Worm (Caenorhabditis elegans) whole organism, L3 larva: ENCODE data around the gene rpb-6.
A peak's percentile ranks its signal among the peaks of the same experiment; 100 is the strongest.

Experiments used
- R02D3.7 ChIP-seq: fragments of 150-350 bp; optimal IDR thresholded peaks from 2 replicates; lab custom pipeline; 2014; ENCODE audit warnings: missing biosample characterization, missing genetic modification characterization
- ZK546.5 ChIP-seq: sonication (generic microtip); optimal IDR thresholded peaks from 2 replicates; lab custom pipeline; 2017; ENCODE audit warnings: missing biosample characterization, missing genetic modification characterization
- ama-1 ChIP-seq: fragments of 150-350 bp; optimal IDR thresholded peaks from 2 replicates; lab custom pipeline; 2018
- ceh-16 ChIP-seq: sonication (generic microtip); optimal IDR thresholded peaks from 2 replicates; lab custom pipeline; 2017; ENCODE audit warnings: missing biosample characterization, missing genetic modification characterization
- ceh-28 ChIP-seq: fragments of 150-350 bp; optimal IDR thresholded peaks from 2 replicates; lab custom pipeline; 2014; ENCODE audit warnings: missing biosample characterization, missing genetic modification reagents, missing genetic modification characterization
- daf-12 ChIP-seq: fragments of 150-350 bp; optimal IDR thresholded peaks from 2 replicates; lab custom pipeline; 2014; ENCODE audit warnings: missing biosample characterization, missing genetic modification reagents, missing genetic modification characterization
- egl-27 ChIP-seq: sonication (generic microtip); optimal IDR thresholded peaks from 4 replicates; lab custom pipeline; 2017; ENCODE audit warnings: missing biosample characterization, missing genetic modification reagents, missing genetic modification characterization
- elt-1 ChIP-seq: fragments of 150-350 bp; optimal IDR thresholded peaks from 2 replicates; lab custom pipeline; 2014; ENCODE audit warnings: missing biosample characterization, missing genetic modification characterization
- elt-2 ChIP-seq: sonication (generic microtip); optimal IDR thresholded peaks from 2 replicates; lab custom pipeline; 2016; ENCODE audit warnings: missing genetic modification reagents, mild to moderate bottlenecking, missing genetic modification characterization, missing compliant biosample characterization
- elt-3 ChIP-seq, 3 experiments: fragments of 150-350 bp in 1 of 3; sonication (generic microtip) in 2 of 3; optimal IDR thresholded peaks; 2 replicates in 2 of 3; 4 replicates in 1 of 3; lab custom pipeline; 2014 to 2017; ENCODE audit warnings: missing biosample characterization in 3 of 3, missing genetic modification characterization in 3 of 3
- eor-1 ChIP-seq, 2 experiments: fragments of 150-350 bp; optimal IDR thresholded peaks; 2 replicates each; lab custom pipeline; 2014 to 2018; ENCODE audit warnings: missing biosample characterization in 2 of 2, missing genetic modification characterization in 2 of 2
- fkh-2 ChIP-seq: fragments of 150-350 bp; optimal IDR thresholded peaks from 2 replicates; lab custom pipeline; 2014; ENCODE audit warnings: missing biosample characterization, missing genetic modification reagents, missing genetic modification characterization
- fos-1 ChIP-seq: fragments of 150-350 bp; optimal IDR thresholded peaks from 2 replicates; lab custom pipeline; 2014; ENCODE audit warnings: missing biosample characterization, missing genetic modification characterization
- hmg-11 ChIP-seq: sonication (generic microtip); optimal IDR thresholded peaks from 2 replicates; lab custom pipeline; 2016; ENCODE audit warnings: missing genetic modification characterization, missing compliant biosample characterization
- jun-1 ChIP-seq: fragments of 150-350 bp; optimal IDR thresholded peaks from 2 replicates; lab custom pipeline; 2014; ENCODE audit warnings: missing biosample characterization, missing genetic modification reagents, missing genetic modification characterization
- lin-39 ChIP-seq: fragments of 150-350 bp; optimal IDR thresholded peaks from 2 replicates; lab custom pipeline; 2018; ENCODE audit warnings: missing biosample characterization, missing genetic modification reagents, missing genetic modification characterization
- lsy-12 ChIP-seq: sonication (generic microtip); optimal IDR thresholded peaks from 2 replicates; lab custom pipeline; 2016; ENCODE audit warnings: mild to moderate bottlenecking, missing genetic modification characterization, missing compliant biosample characterization
- mdl-1 ChIP-seq: fragments of 150-350 bp; optimal IDR thresholded peaks from 2 replicates; lab custom pipeline; 2014; ENCODE audit warnings: missing biosample characterization, missing genetic modification characterization
- mml-1 ChIP-seq: fragments of 150-350 bp; sonication (generic microtip); optimal IDR thresholded peaks from 3 replicates; lab custom pipeline; 2014; ENCODE audit warnings: missing biosample characterization, missing genetic modification characterization
- nfya-1 ChIP-seq: sonication (generic microtip); optimal IDR thresholded peaks from 2 replicates; lab custom pipeline; 2017; ENCODE audit warnings: missing genetic modification characterization, mild to moderate bottlenecking, missing compliant biosample characterization, antibody characterized with exemption, moderate library complexity; ENCODE audit not compliant: insufficient read depth
- nhr-11 ChIP-seq: fragments of 150-350 bp; optimal IDR thresholded peaks from 2 replicates; lab custom pipeline; 2014; ENCODE audit warnings: missing biosample characterization, missing genetic modification characterization
- nhr-12 ChIP-seq: fragments of 150-350 bp; optimal IDR thresholded peaks from 2 replicates; lab custom pipeline; 2014; ENCODE audit warnings: missing biosample characterization, missing genetic modification characterization
- nhr-23 ChIP-seq: fragments of 150-350 bp; optimal IDR thresholded peaks from 2 replicates; lab custom pipeline; 2014; ENCODE audit warnings: missing biosample characterization, missing genetic modification reagents, missing genetic modification characterization
- nhr-237 ChIP-seq: fragments of 150-350 bp; optimal IDR thresholded peaks from 2 replicates; lab custom pipeline; 2014; ENCODE audit warnings: missing biosample characterization, missing genetic modification characterization
- nhr-25 ChIP-seq: sonication (generic microtip); optimal IDR thresholded peaks from 2 replicates; lab custom pipeline; 2017; ENCODE audit warnings: missing biosample characterization, missing genetic modification characterization
- nhr-28 ChIP-seq: fragments of 150-350 bp; optimal IDR thresholded peaks from 2 replicates; lab custom pipeline; 2014; ENCODE audit warnings: missing biosample characterization, missing genetic modification characterization
- nhr-43 ChIP-seq: sonication (generic microtip); optimal IDR thresholded peaks from 2 replicates; lab custom pipeline; 2016; ENCODE audit warnings: mild to moderate bottlenecking, missing genetic modification characterization, missing compliant biosample characterization; ENCODE audit not compliant: poor library complexity, severe bottlenecking
- nhr-76 ChIP-seq: fragments of 150-350 bp; sonication (generic microtip); optimal IDR thresholded peaks from 5 replicates; lab custom pipeline; 2014; ENCODE audit warnings: missing biosample characterization, missing genetic modification characterization
- nhr-77 ChIP-seq: fragments of 150-350 bp; optimal IDR thresholded peaks from 2 replicates; lab custom pipeline; 2014; ENCODE audit warnings: missing biosample characterization, missing genetic modification characterization
- pha-4 ChIP-seq: fragments of 150-350 bp; optimal IDR thresholded peaks from 2 replicates; lab custom pipeline; 2014; ENCODE audit warnings: missing biosample characterization, missing genetic modification reagents, missing genetic modification characterization
- pqm-1 ChIP-seq: fragments of 150-350 bp; optimal IDR thresholded peaks from 2 replicates; lab custom pipeline; 2017; ENCODE audit warnings: missing biosample characterization, missing genetic modification characterization, inconsistent platforms
- sea-2 ChIP-seq: fragments of 150-350 bp; sonication (generic microtip); optimal IDR thresholded peaks from 4 replicates; lab custom pipeline; 2014; ENCODE audit warnings: missing biosample characterization, missing genetic modification reagents, missing genetic modification characterization
- snpc-4 ChIP-seq: fragments of 150-350 bp; optimal IDR thresholded peaks from 2 replicates; lab custom pipeline; 2014; ENCODE audit warnings: missing biosample characterization, missing genetic modification characterization
- tbx-2 ChIP-seq: sonication (generic microtip); optimal IDR thresholded peaks from 2 replicates; lab custom pipeline; 2016; ENCODE audit warnings: mild to moderate bottlenecking, missing genetic modification characterization, missing compliant biosample characterization
- unc-39 ChIP-seq: sonication (generic microtip); optimal IDR thresholded peaks from 4 replicates; lab custom pipeline; 2017; ENCODE audit warnings: missing biosample characterization, missing genetic modification characterization
- unc-62 ChIP-seq: fragments of 150-350 bp; sonication (generic microtip); optimal IDR thresholded peaks from 4 replicates; lab custom pipeline; 2014; ENCODE audit warnings: missing biosample characterization, missing genetic modification reagents, missing genetic modification characterization
- zag-1 ChIP-seq: fragments of 150-350 bp; optimal IDR thresholded peaks from 2 replicates; lab custom pipeline; 2014; ENCODE audit warnings: missing biosample characterization, missing genetic modification characterization
- ztf-4 ChIP-seq: fragments of 150-350 bp; optimal IDR thresholded peaks from 2 replicates; lab custom pipeline; 2014; ENCODE audit warnings: missing biosample characterization, missing genetic modification characterization

rpb-6 gene

DNA sequence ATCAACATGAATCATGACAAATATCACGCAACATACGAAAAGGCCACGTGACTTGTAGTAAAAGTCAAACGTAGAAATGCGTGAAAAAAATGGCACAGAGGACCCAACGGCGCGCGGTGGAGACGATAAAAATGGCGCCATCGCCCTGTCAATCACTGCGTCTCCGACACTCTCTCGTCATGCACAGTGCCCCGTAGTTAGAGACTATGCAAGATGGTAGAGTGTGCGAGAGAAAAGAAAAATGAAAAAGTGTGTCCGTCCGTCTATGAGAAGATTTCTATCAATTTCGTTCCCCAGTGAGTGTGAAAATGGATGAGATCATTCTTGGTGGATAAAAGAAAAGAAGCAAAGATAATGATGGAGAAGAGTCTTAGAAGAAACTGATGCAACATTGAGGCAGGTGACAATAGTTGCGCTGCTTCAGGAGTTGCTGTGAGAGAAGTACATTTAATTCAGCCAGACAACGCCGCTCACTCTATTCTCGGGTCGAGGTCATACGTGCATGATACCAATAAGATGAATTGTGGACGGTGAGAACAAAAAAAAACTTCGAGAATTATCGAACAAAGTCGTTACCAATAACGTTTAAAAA is 23.6 kb upstream of the rpb-6 start (continued):
- TF ChIP-seq fos-1 (tag; lab: Kevin White, UChicago), result peak; percentile 34
- no peak for TF ChIP-seq ceh-28 (tag; lab: Kevin White, UChicago)
- TF ChIP-seq daf-12 (tag; lab: Kevin White, UChicago), result no peak
- TF ChIP-seq nfya-1 (tag; lab: Kevin White, UChicago), result peak; percentile 23
- TF ChIP-seq R02D3.7 (tag; lab: Kevin White, UChicago), result peak; percentile 17
- no peak for TF ChIP-seq pqm-1 (tag; lab: Kevin White, UChicago)
- no peak for TF ChIP-seq nhr-237
- no peak for TF ChIP-seq zag-1 (tag; lab: Kevin White, UChicago)
- TF ChIP-seq ama-1 (lab: Kevin White, UChicago), result peak; percentile 52
- TF ChIP-seq nhr-25 (tag; lab: Kevin White, UChicago), result peak; percentile 79
- TF ChIP-seq nhr-23 (tag; lab: Kevin White, UChicago), result peak; percentile 31

DNA sequence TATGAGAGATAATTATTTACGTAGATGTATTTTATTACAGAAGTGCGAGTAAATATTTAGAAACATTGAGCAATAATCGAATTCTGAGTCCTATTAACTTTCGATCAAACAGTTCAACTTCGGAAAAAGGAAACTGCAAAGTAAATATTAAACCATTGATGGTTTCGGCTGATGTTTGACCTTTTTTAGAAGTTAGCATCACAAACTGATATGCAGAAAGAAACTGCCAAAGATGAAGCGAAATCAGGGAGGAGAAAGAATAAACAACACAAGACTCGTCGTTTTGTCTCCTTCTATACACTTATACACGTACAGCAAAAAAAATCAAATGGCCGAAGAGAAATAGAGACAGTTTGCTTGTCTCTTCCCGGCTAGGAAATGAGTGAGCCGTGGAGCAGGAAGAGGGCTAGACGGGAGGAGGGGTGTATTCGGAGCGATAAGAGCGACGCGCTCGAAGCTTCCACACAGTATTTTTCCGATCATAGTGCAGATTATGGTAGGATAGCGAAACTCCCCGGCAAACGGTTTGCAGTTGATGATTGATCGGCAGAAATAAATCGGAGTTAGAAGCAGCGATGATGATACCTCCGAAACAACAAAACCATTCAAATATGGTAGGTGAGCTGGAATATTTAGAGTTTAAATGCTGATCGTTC is 22.5 kb upstream of the rpb-6 start:
- TF ChIP-seq nhr-25 (tag; lab: Kevin White, UChicago), result no peak
- TF ChIP-seq mdl-1 (tag; lab: Kevin White, UChicago), result no peak
- TF ChIP-seq elt-3 (tag; optimal IDR thresholded peaks at IDR 0.05; lab: Kevin White, UChicago), result no peak
- TF ChIP-seq sea-2 (GFP tag; lab: Kevin White, UChicago), result no peak
- TF ChIP-seq ceh-16 (tag; lab: Kevin White, UChicago), result no peak
- peak; percentile 34 for TF ChIP-seq nfya-1 (tag; lab: Kevin White, UChicago)
- TF ChIP-seq ama-1 (lab: Kevin White, UChicago), result peak; percentile 90
- TF ChIP-seq pha-4 (tag; lab: Kevin White, UChicago), result peak; percentile 69
- no peak for TF ChIP-seq jun-1 (tag; lab: Kevin White, UChicago)
- TF ChIP-seq mml-1, result no peak
- TF ChIP-seq ZK546.5, result no peak
- TF ChIP-seq pqm-1 (tag; lab: Kevin White, UChicago), result peak; percentile 2
- TF ChIP-seq tbx-2, result no peak
- TF ChIP-seq elt-1 (tag; lab: Kevin White, UChicago), result no peak
- no peak for TF ChIP-seq egl-27 (tag; lab: Kevin White, UChicago)
- TF ChIP-seq nhr-11 (tag; lab: Kevin White, UChicago), result no peak

DNA sequence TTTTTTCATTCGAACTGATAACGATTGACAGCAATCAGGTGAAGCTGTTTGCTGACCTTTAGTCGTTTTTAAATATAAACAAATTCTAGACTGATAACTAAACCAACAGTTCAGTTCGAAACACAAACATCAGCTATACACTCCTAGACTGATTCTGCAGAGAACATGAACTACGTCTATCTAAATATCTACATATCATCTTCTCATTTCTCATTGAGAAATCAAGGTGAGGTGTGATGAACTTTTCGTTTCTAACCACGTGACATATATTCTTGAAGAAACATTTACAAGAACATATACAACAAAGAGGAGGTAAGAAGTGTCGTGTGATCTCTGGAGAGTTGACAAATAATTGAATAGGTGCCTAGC is 22.0 kb upstream of the rpb-6 start:
- TF ChIP-seq nhr-76 (tag; lab: Kevin White, UChicago) (no peak), elt-3 (tag; optimal IDR thresholded peaks at IDR 0.05; lab: Kevin White, UChicago) (peak in 1 of 3 experiments; percentile 49), sea-2 (GFP tag; lab: Kevin White, UChicago) (no peak), hmg-11 (no peak), pqm-1 (tag; lab: Kevin White, UChicago) (peak; percentile 51), tbx-2 (no peak), nhr-43 (tag; lab: Kevin White, UChicago) (peak; percentile 89), fkh-2 (tag; lab: Kevin White, UChicago) (no peak), nhr-77 (tag; lab: Kevin White, UChicago) (no peak), zag-1 (tag; lab: Kevin White, UChicago) (no peak), elt-2 (peak; percentile 85), ztf-4 (tag; lab: Kevin White, UChicago) (peak; percentile 54), nhr-25 (tag; lab: Kevin White, UChicago) (peak; percentile 93), nfya-1 (tag; lab: Kevin White, UChicago) (no peak), nhr-11 (tag; lab: Kevin White, UChicago) (no peak), lsy-12 (tag; lab: Kevin White, UChicago) (peak; percentile 30), ceh-16 (tag; lab: Kevin White, UChicago) (no peak), fos-1 (tag; lab: Kevin White, UChicago) (no peak), mdl-1 (tag; lab: Kevin White, UChicago) (no peak), unc-39 (tag; lab: Kevin White, UChicago) (no peak), egl-27 (tag; lab: Kevin White, UChicago) (no peak), mml-1 (no peak), nhr-12 (tag; lab: Kevin White, UChicago) (no peak), lin-39 (tag; lab: Kevin White, UChicago) (no peak), eor-1 (tag; optimal IDR thresholded peaks at IDR 0.05; lab: Kevin White, UChicago) (no peak), elt-1 (tag; lab: Kevin White, UChicago) (peak; percentile 17), nhr-28 (tag; lab: Kevin White, UChicago) (no peak), unc-62 (no peak), pha-4 (tag; lab: Kevin White, UChicago) (peak; percentile 61), nhr-23 (tag; lab: Kevin White, UChicago) (peak; percentile 54), ceh-28 (tag; lab: Kevin White, UChicago) (no peak), ZK546.5 (no peak), jun-1 (tag; lab: Kevin White, UChicago) (peak; percentile 43), nhr-237 (no peak), snpc-4 (tag; lab: Kevin White, UChicago) (no peak)
- TF ChIP-seq, all 47 proteins: peak for 11
